Worm (Caenorhabditis elegans): Measurements from ENCODE around the gene srw-119.

DNA sequence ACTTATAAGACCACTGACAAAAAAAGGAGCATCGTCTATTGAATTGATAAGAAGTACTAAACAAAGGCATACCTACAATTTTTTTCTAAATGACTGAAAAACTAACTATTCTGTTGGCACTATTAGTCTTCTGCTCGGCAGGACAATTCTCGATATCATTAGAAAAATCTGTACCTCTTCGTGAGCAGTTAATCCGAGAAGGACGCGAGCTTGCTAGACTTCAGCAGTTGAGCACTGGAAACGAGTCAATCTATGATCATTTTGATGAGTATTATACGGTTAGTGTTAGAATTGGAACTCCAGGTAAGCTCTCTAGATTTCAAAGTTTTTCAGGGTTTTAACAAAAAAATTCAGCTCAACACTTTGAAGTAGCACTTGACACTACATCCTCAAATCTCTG, 28.6 kb upstream of the srw-119 start, which contains the start of gene asp-7:
- no peak for TF ChIP-seq W03F9.2 (tag; optimal IDR thresholded peaks at IDR 0.05)
- no peak for TF ChIP-seq him-1 (tag; optimal IDR thresholded peaks at IDR 0.05)
- no peak for TF ChIP-seq dao-5 (tag; optimal IDR thresholded peaks at IDR 0.05)

All from whole organism, L4/young adult.